Worm (Caenorhabditis elegans) whole organism, mixed stage, embryonic: ENCODE measurements around the gene F35H8.1.

Experiments used
- ceh-83 ChIP-seq: fragments of 200-800 bp; sonication (Bioruptor generic); optimal IDR thresholded peaks from 2 replicates; lab custom pipeline; 2018; ENCODE audit warnings: mild to moderate bottlenecking, missing genetic modification characterization, missing compliant biosample characterization
- lin-13 ChIP-seq: fragments of 150-350 bp; optimal IDR thresholded peaks from 2 replicates; lab custom pipeline; 2014; ENCODE audit warnings: missing biosample characterization, missing genetic modification characterization
- mep-1 ChIP-seq: fragments of 150-350 bp; optimal IDR thresholded peaks from 2 replicates; lab custom pipeline; 2017; ENCODE audit warnings: missing biosample characterization, missing genetic modification reagents, missing genetic modification characterization, inconsistent platforms
- nhr-237 ChIP-seq: fragments of 150-350 bp; optimal IDR thresholded peaks from 2 replicates; lab custom pipeline; 2014; ENCODE audit warnings: missing biosample characterization, missing genetic modification characterization
- nhr-28 ChIP-seq: fragments of 150-350 bp; optimal IDR thresholded peaks from 2 replicates; lab custom pipeline; 2014; ENCODE audit warnings: missing biosample characterization, missing genetic modification characterization
- nhr-76 ChIP-seq: sonication (generic microtip); optimal IDR thresholded peaks from 2 replicates; lab custom pipeline; 2017; ENCODE audit warnings: missing biosample characterization, missing genetic modification characterization
- unc-39 ChIP-seq: fragments of 150-350 bp; optimal IDR thresholded peaks from 2 replicates; lab custom pipeline; 2014; ENCODE audit warnings: missing biosample characterization, missing genetic modification characterization
- ztf-11 ChIP-seq: fragments of 150-350 bp; optimal IDR thresholded peaks from 2 replicates; lab custom pipeline; 2014; ENCODE audit warnings: missing biosample characterization, missing genetic modification characterization

DNA sequence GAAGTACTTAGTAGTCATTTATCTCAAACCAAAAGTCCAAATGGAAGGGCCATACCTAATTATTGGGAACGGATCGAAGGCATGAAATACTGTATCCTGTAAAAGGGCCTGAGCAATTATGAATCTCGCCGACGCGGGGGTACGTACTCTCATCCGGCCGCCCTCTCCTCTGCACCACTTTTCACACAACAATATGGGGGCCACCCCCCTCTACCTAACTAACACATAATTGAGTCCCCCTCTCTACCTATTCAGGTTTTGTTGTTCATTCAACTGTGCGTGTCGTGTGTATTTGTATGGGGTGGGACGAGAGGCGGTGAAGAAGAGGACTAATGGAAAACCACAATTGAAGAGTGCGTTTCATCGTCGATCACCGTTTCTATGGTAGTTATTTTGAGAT is 21.3 kb upstream of the F35H8.1 start:
- TF ChIP-seq ceh-83 (GFP tag; lab: Kevin White, UChicago) (no peak), mep-1 (no peak), nhr-28 (tag; lab: Kevin White, UChicago) (no peak), unc-39 (tag; lab: Kevin White, UChicago) (no peak), nhr-76 (tag; lab: Kevin White, UChicago) (no peak), ztf-11 (tag; lab: Kevin White, UChicago) (no peak), nhr-237 (tag; lab: Kevin White, UChicago) (no peak), lin-13 (no peak)
